Fruit fly (Drosophila melanogaster): ENCODE measurements around the gene CG15731.

Gene CG15731

dm6 chrX:12470187-12470931 lies 12.8 kb upstream of the CG15731 start (continued):
- TF ChIP-seq zfh2 (GFP tag; optimal IDR thresholded peaks at IDR 0.05) (no peak), CG2199 (GFP tag; IDR thresholded peaks at IDR 0.05) (0 out of 3 replicates have a peak, but pooled peaks have one; percentile 45), CG9932 (GFP tag; IDR thresholded peaks at IDR 0.05) (peak; percentile 80), tx (GFP tag; optimal IDR thresholded peaks at IDR 0.05) (no peak), CG17912 (GFP tag; optimal IDR thresholded peaks at IDR 0.05) (no peak), kah (GFP tag; optimal IDR thresholded peaks at IDR 0.05) (no peak), salm (tag; optimal IDR thresholded peaks at IDR 0.05) (no peak), B-H2 (GFP tag; optimal IDR thresholded peaks at IDR 0.05) (peak; percentile 17), H15 (GFP tag; IDR thresholded peaks at IDR 0.05) (peak; percentile 58; the same call in 1 of the 3 replicates), Tbp (GFP tag; optimal IDR thresholded peaks at IDR 0.05) (no peak), CG31441 (GFP tag; IDR thresholded peaks at IDR 0.05) (0 out of 2 replicates have a peak, but pooled peaks have one; percentile 31), nom (GFP tag; optimal IDR thresholded peaks at IDR 0.05) (peak; percentile 32), Deaf1 (tag; optimal IDR thresholded peaks at IDR 0.05) (peak; percentile 31), Sry-δ (GFP tag; optimal IDR thresholded peaks at IDR 0.05) (peak; percentile 19), pita (GFP tag; optimal IDR thresholded peaks at IDR 0.05) (no peak), Lhr (GFP tag; optimal IDR thresholded peaks at IDR 0.05) (no peak), CG9727 (GFP tag; optimal IDR thresholded peaks at IDR 0.05) (peak; percentile 67), lmd (GFP tag; IDR thresholded peaks at IDR 0.05) (peak; percentile 72), stc (GFP tag; IDR thresholded peaks at IDR 0.05) (peak; percentile 37; the same call in 1 of the 2 replicates), mirr (GFP tag; optimal IDR thresholded peaks at IDR 0.05) (peak; percentile 44), CG6813 (GFP tag; optimal IDR thresholded peaks at IDR 0.05) (peak; percentile 43), slbo (GFP tag; IDR thresholded peaks at IDR 0.05) (peak; percentile 86), esg (GFP tag; conservative IDR thresholded peaks at IDR 0.05) (peak; percentile 66), CG9609 (GFP tag; optimal IDR thresholded peaks at IDR 0.05) (no peak), ci (GFP tag; IDR thresholded peaks at IDR 0.05) (peak; percentile 68), Doc3 (GFP tag; IDR thresholded peaks at IDR 0.05; ENCODE audit: partially characterized antibody) (no peak), Meics (GFP tag; optimal IDR thresholded peaks at IDR 0.05) (peak; percentile 78), fd102C (GFP tag; optimal IDR thresholded peaks at IDR 0.05) (no peak), CG4730 (GFP tag; IDR thresholded peaks at IDR 0.05) (peak; percentile 47; the same call in 1 of the 2 replicates), CG1602 (GFP tag; optimal IDR thresholded peaks at IDR 0.05) (peak; percentile 2), NC2β (GFP tag; optimal IDR thresholded peaks at IDR 0.05) (no peak), sr (GFP tag; IDR thresholded peaks at IDR 0.05) (no peak), CG14710 (tag; optimal IDR thresholded peaks at IDR 0.05) (peak; percentile 16), ttk (GFP tag; IDR thresholded peaks at IDR 0.05) (peak; percentile 63), nerfin-2 (GFP tag; IDR thresholded peaks at IDR 0.05; ENCODE audit: partially characterized antibody) (no peak), CG6654 (GFP tag; optimal IDR thresholded peaks at IDR 0.05) (peak; percentile 28), CG14050 (GFP tag; IDR thresholded peaks at IDR 0.05) (peak; percentile 59; the same call in 2 of the 3 replicates), CG34224 (GFP tag; IDR thresholded peaks at IDR 0.05; ENCODE audit: partially characterized antibody) (peak; percentile 59), CG30431 (GFP tag; optimal IDR thresholded peaks at IDR 0.05) (peak; percentile 10), CG6272 (GFP tag; IDR thresholded peaks at IDR 0.05) (peak; percentile 17; the same call in 1 of the 2 replicates), phol (tag; optimal IDR thresholded peaks at IDR 0.05) (peak; percentile 53), hbn (GFP tag; IDR thresholded peaks at IDR 0.05; ENCODE audit: partially characterized antibody) (no peak), CG12219 (GFP tag; optimal IDR thresholded peaks at IDR 0.05) (peak; percentile 12), Fer3 (tag; optimal IDR thresholded peaks at IDR 0.05) (peak; percentile 72), Hr39 (optimal IDR thresholded peaks at IDR 0.05) (no peak), Elba2 (GFP tag; optimal IDR thresholded peaks at IDR 0.05) (no peak), wek (GFP tag; optimal IDR thresholded peaks at IDR 0.05) (no peak), CG11695 (GFP tag; IDR thresholded peaks at IDR 0.05) (peak; percentile 64), B-H1 (GFP tag; IDR thresholded peaks at IDR 0.05) (peak; percentile 12; the same call in 1 of the 3 replicates), PHDP (tag; optimal IDR thresholded peaks at IDR 0.05) (peak; percentile 62)
